Worm (Caenorhabditis elegans): Measurements from ENCODE around the gene srt-3.
"Not testable (repeated sequence)": the region's sequence is repeated elsewhere in the genome, so short reads cannot be mapped to it uniquely, and the experiment has no call there.

The srt-3 gene

DNA sequence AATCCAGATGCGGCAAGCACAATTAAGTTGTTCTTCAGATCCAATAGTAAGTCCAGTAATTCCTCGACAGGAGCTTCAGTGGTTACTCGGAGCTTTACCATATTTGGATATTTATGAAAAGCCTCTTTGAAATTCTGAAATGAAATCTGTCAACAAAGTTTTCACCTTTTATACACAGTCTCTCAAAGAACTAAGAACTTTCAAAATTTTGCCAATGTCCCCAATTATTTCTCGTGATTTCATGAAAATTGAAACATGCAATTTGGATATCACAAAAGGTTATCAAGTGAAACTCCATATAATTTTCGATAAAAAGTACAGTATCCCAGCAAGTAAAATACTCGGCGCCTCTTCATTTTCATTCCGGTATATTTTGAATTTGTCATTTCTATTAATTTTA, 35.9 kb upstream of the srt-3 start, which contains the start of gene F47D2.11:
TSS of gene F47D2.11 (minus strand) at position 101 of the 400 bp plus-strand sequence.
- TF ChIP-seq aly-2 (tag; optimal IDR thresholded peaks at IDR 0.05) (no peak), unc-39 (tag; optimal IDR thresholded peaks at IDR 0.05) (no peak), lsy-12 (tag; optimal IDR thresholded peaks at IDR 0.05) (no peak), fkh-10 (GFP tag; optimal IDR thresholded peaks at IDR 0.05) (no peak), nhr-43 (tag; optimal IDR thresholded peaks at IDR 0.05; ENCODE audit: poor library complexity, severe bottlenecking) (no peak), ztf-4 (tag; optimal IDR thresholded peaks at IDR 0.05) (no peak), snpc-4 (tag; optimal IDR thresholded peaks at IDR 0.05) (no peak)

DNA sequence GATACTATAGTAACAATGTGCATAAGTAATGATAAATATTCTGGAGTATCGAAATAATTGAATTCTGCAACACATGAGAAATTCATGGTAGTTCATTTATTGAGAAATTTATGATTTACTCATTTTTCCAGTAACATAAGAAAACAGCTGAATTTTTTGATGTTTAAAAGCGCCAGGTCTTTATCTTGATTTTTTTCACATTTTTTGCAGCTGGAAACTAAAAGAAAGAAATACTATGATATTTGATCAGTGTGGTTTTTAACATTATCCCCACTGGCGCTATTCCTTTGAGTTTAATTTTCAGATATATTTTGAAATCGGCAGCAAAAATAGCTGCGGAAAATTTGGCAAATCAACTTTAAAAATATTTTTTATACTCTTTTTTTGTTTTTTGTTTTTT, 33.4 kb upstream of the srt-3 start, which contains the start of gene srh-194:
TSS of gene srh-194 (minus strand) at position 101 of the 400 bp plus-strand sequence.
- not testable (repeated sequence) for TF ChIP-seq mdl-1 (tag; optimal IDR thresholded peaks at IDR 0.05); nhr-11 (tag; optimal IDR thresholded peaks at IDR 0.05); nhr-43 (tag; optimal IDR thresholded peaks at IDR 0.05; ENCODE audit: poor library complexity, severe bottlenecking)

ce11 chrV:4290093-4290492, 30.1 kb upstream of the srt-3 start, which contains the start of gene srh-193:
srh-193 (minus strand) TSS chrV:4290193.
- not testable (repeated sequence) for TF ChIP-seq lin-39 (tag; optimal IDR thresholded peaks at IDR 0.05); sea-2 (GFP tag; optimal IDR thresholded peaks at IDR 0.05); nhr-11 (tag; optimal IDR thresholded peaks at IDR 0.05)

- not testable (repeated sequence) for TF ChIP-seq lsy-12, ZK546.5, daf-12 (tag; optimal IDR thresholded peaks at IDR 0.05)
These were observed 24.7 kb upstream of the srt-3 start, which contains the start of gene srt-19 for ce11 chrV:4284737-4285136. srt-19 (plus strand) TSS chrV:4285037.

- not testable (repeated sequence) for TF ChIP-seq ceh-28, egl-5, R02D3.7 (tag; optimal IDR thresholded peaks at IDR 0.05)
These were observed 21.7 kb upstream of the srt-3 start, which contains the start of gene srt-37 for ce11 chrV:4281699-4282098. srt-37 (minus strand) TSS chrV:4281799.

- TF ChIP-seq jun-1 (tag; optimal IDR thresholded peaks at IDR 0.05); fkh-10 (GFP tag; optimal IDR thresholded peaks at IDR 0.05); unc-62 (GFP tag; optimal IDR thresholded peaks at IDR 0.05): not testable (repeated sequence)
These were observed 18.7 kb upstream of the srt-3 start, which contains the start of gene srt-20 for ce11 chrV:4278735-4279134. srt-20 (minus strand) TSS chrV:4278835.

ce11 chrV:4273372-4273771, 13.4 kb upstream of the srt-3 start:
- TF ChIP-seq skn-1 (tag; optimal IDR thresholded peaks at IDR 0.05) (no peak), hmg-11 (tag; optimal IDR thresholded peaks at IDR 0.05) (no peak), unc-39 (tag; optimal IDR thresholded peaks at IDR 0.05) (no peak), pha-4 (tag; optimal IDR thresholded peaks at IDR 0.05) (no peak), nhr-23 (tag; optimal IDR thresholded peaks at IDR 0.05) (no peak), lin-15B (tag; optimal IDR thresholded peaks at IDR 0.05) (no peak), ceh-9 (tag; optimal IDR thresholded peaks at IDR 0.05) (no peak), R02D3.7 (tag; optimal IDR thresholded peaks at IDR 0.05) (no peak), nhr-76 (tag; optimal IDR thresholded peaks at IDR 0.05) (no peak)

DNA sequence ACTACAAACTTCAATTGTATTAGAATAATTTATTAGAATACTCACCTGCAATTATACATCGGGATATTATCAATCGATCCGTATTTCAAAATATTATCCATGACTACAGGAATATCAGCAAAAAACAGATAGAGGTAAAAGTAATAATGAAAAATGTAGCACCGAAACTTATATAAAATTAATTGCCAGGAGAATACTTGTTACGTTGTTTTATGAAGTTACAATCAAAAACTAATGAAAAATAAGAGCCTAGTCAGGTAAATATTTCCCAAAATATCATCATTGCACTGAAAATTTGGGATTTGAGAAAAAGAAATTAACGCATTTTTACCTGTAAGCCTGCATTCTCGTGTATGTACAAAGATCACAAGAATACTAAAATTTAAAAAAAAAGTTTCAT, 11.3 kb upstream of the srt-3 start, which contains the start of gene srt-38:
TSS of gene srt-38 (minus strand) at position 101 of the 400 bp plus-strand sequence.
- TF ChIP-seq nhr-12, nhr-25, mml-1 (tag; optimal IDR thresholded peaks at IDR 0.05): not testable (repeated sequence)

All from whole organism, L3 larva.